Fruit fly (Drosophila melanogaster) whole organism, embryonic: ENCODE measurements around the gene meso18E.
A peak's percentile ranks its signal among the peaks of the same experiment; 100 is the strongest.

Source experiments
- Ada2b ChIP-seq: fragments of 200-800 bp; sonication (Bioruptor generic); IDR thresholded peaks from 2 replicates; pipeline ENCODE4 v1.3.6; 2022; ENCODE audit warnings: missing biosample characterization, missing genetic modification characterization
- Antp ChIP-seq: fragments of 200-800 bp; sonication (Bioruptor generic); optimal IDR thresholded peaks from 3 replicates; lab custom pipeline; 2016; ENCODE audit warnings: missing biosample characterization, missing genetic modification characterization
- Bdp1 ChIP-seq: fragments of 200-800 bp; sonication (Bioruptor generic); optimal IDR thresholded peaks from 3 replicates; lab custom pipeline; 2016; ENCODE audit warnings: missing biosample characterization, missing genetic modification characterization
- CG10147 ChIP-seq: fragments of 200-800 bp; sonication (Bioruptor generic); optimal IDR thresholded peaks from 2 replicates; lab custom pipeline; 2019; ENCODE audit warnings: missing biosample characterization, mild to moderate bottlenecking, missing genetic modification characterization, moderate library complexity
- CG10321 ChIP-seq: fragments of 200-800 bp; sonication (Bioruptor generic); IDR thresholded peaks from 2 replicates; pipeline ENCODE4 v1.3.6; 2022; ENCODE audit warnings: missing biosample characterization, missing genetic modification characterization
- CG12659 ChIP-seq: fragments of 200-800 bp; sonication (Bioruptor generic); optimal IDR thresholded peaks from 3 replicates; lab custom pipeline; 2017; ENCODE audit warnings: mild to moderate bottlenecking, missing biosample characterization, missing genetic modification reagents, missing genetic modification characterization
- CG12769 ChIP-seq: fragments of 200-800 bp; sonication (Bioruptor generic); optimal IDR thresholded peaks from 2 replicates; lab custom pipeline; 2019; ENCODE audit warnings: missing biosample characterization, mild to moderate bottlenecking, missing genetic modification characterization, moderate library complexity
- CG14014 ChIP-seq: fragments of 200-800 bp; sonication (Bioruptor generic); IDR thresholded peaks from 2 replicates; pipeline ENCODE4 v1.3.6; 2022; ENCODE audit warnings: missing biosample characterization, missing genetic modification characterization
- CG15514 ChIP-seq: fragments of 200-800 bp; sonication (Bioruptor generic); optimal IDR thresholded peaks from 3 replicates; lab custom pipeline; 2017; ENCODE audit warnings: missing biosample characterization, missing genetic modification characterization, mild to moderate bottlenecking, moderate library complexity, missing genetic modification reagents
- CG15696 ChIP-seq: fragments of 200-800 bp; sonication (Bioruptor generic); optimal IDR thresholded peaks from 2 replicates; lab custom pipeline; 2019; ENCODE audit warnings: missing biosample characterization, mild to moderate bottlenecking, missing genetic modification characterization, moderate library complexity
- CG17802 ChIP-seq: fragments of 200-800 bp; sonication (Bioruptor generic); optimal IDR thresholded peaks from 2 replicates; lab custom pipeline; 2018; ENCODE audit warnings: missing biosample characterization, mild to moderate bottlenecking, missing genetic modification characterization, moderate library complexity
- CG1792 ChIP-seq: fragments of 200-800 bp; sonication (Bioruptor generic); optimal IDR thresholded peaks from 2 replicates; lab custom pipeline; 2016; ENCODE audit warnings: missing biosample characterization, missing genetic modification characterization
- CG18262 ChIP-seq: fragments of 200-800 bp; optimal IDR thresholded peaks from 3 replicates; lab custom pipeline; 2019; ENCODE audit warnings: missing biosample characterization, mild to moderate bottlenecking, missing genetic modification characterization, moderate library complexity
- CG2202 ChIP-seq: fragments of 200-800 bp; sonication (Bioruptor generic); optimal IDR thresholded peaks from 2 replicates; lab custom pipeline; 2018; ENCODE audit warnings: missing biosample characterization, mild to moderate bottlenecking, missing genetic modification characterization
- CG2875 ChIP-seq: fragments of 200-800 bp; sonication (Bioruptor generic); optimal IDR thresholded peaks from 2 replicates; lab custom pipeline; 2017; ENCODE audit warnings: missing biosample characterization, mild to moderate bottlenecking, missing genetic modification characterization, missing genetic modification reagents
- CG3163 ChIP-seq: fragments of 200-800 bp; sonication (Bioruptor generic); optimal IDR thresholded peaks from 3 replicates; lab custom pipeline; 2016; ENCODE audit warnings: missing biosample characterization, missing genetic modification characterization
- CG4424 ChIP-seq: fragments of 200-800 bp; sonication (Bioruptor generic); optimal IDR thresholded peaks from 3 replicates; lab custom pipeline; 2016; ENCODE audit warnings: missing biosample characterization, missing genetic modification characterization
- CG4820 ChIP-seq: fragments of 200-800 bp; sonication (Bioruptor generic); optimal IDR thresholded peaks from 3 replicates; lab custom pipeline; 2016; ENCODE audit warnings: missing biosample characterization, missing genetic modification characterization
- CG6854 ChIP-seq: fragments of 200-800 bp; sonication (Bioruptor generic); optimal IDR thresholded peaks from 3 replicates; lab custom pipeline; 2017; ENCODE audit warnings: missing biosample characterization, mild to moderate bottlenecking, missing genetic modification characterization
- CG7357 ChIP-seq: fragments of 200-800 bp; sonication (Bioruptor generic); IDR thresholded peaks from 3 replicates; pipeline ENCODE4 v1.3.6; 2022; ENCODE audit warnings: missing biosample characterization, missing genetic modification characterization
- CG8089 ChIP-seq: fragments of 200-800 bp; sonication (Bioruptor generic); optimal IDR thresholded peaks from 3 replicates; lab custom pipeline; 2016; ENCODE audit warnings: missing biosample characterization, missing genetic modification characterization
- CG8290 ChIP-seq, 3 experiments: fragments of 200-800 bp; sonication (Bioruptor generic); optimal IDR thresholded peaks; 2 replicates each; lab custom pipeline; 2016 to 2019; ENCODE audit warnings: missing biosample characterization in 3 of 3, missing genetic modification characterization in 3 of 3, mild to moderate bottlenecking in 2 of 3, moderate library complexity in 1 of 3
- Camta ChIP-seq: fragments of 200-800 bp; sonication (Bioruptor generic); optimal IDR thresholded peaks from 2 replicates; lab custom pipeline; 2016; ENCODE audit warnings: missing biosample characterization, missing genetic modification characterization
- Hmr ChIP-seq: fragments of 200-800 bp; sonication (Bioruptor generic); optimal IDR thresholded peaks from 3 replicates; lab custom pipeline; 2017; ENCODE audit warnings: mild to moderate bottlenecking, missing biosample characterization, missing genetic modification reagents, missing genetic modification characterization
- Hr78 ChIP-seq, 2 experiments: fragments of 200-800 bp in 1 of 2; fragments of >200 bp in 1 of 2; sonication (Bioruptor generic) in 1 of 2; optimal IDR thresholded peaks; 2 replicates each; lab custom pipeline; 2017 to 2019; ENCODE audit warnings: missing biosample characterization in 2 of 2, missing genetic modification characterization in 2 of 2, mild to moderate bottlenecking in 1 of 2, moderate library complexity in 1 of 2
- Lim3 ChIP-seq: fragments of 200-800 bp; sonication (Bioruptor generic); IDR thresholded peaks from 2 replicates; pipeline ENCODE4 v1.3.6; 2022; ENCODE audit warnings: missing biosample characterization, missing genetic modification characterization
- Lpt ChIP-seq: fragments of >200 bp; optimal IDR thresholded peaks from 2 replicates; lab custom pipeline; 2018; ENCODE audit warnings: missing biosample characterization, missing genetic modification characterization
- NK7.1 ChIP-seq: fragments of 200-800 bp; sonication (Bioruptor generic); optimal IDR thresholded peaks from 3 replicates; lab custom pipeline; 2016; ENCODE audit warnings: missing biosample characterization, missing genetic modification characterization
- Neu2 ChIP-seq: fragments of 200-800 bp; sonication (Bioruptor generic); optimal IDR thresholded peaks from 3 replicates; lab custom pipeline; 2016; ENCODE audit warnings: missing biosample characterization, missing genetic modification characterization, borderline replicate concordance
- NfI ChIP-seq: fragments of 200-800 bp; sonication (Bioruptor generic); optimal IDR thresholded peaks from 3 replicates; lab custom pipeline; 2018; ENCODE audit warnings: missing biosample characterization, mild to moderate bottlenecking, missing genetic modification characterization, moderate library complexity
- Sox102F ChIP-seq: fragments of 200-800 bp; sonication (Bioruptor generic); optimal IDR thresholded peaks from 2 replicates; lab custom pipeline; 2018; ENCODE audit warnings: missing biosample characterization, mild to moderate bottlenecking, missing genetic modification characterization, moderate library complexity
- Trl ChIP-seq, 3 experiments: fragments of >200 bp in 2 of 3; fragments of 200-800 bp in 1 of 3; sonication (Bioruptor generic) in 1 of 3; optimal IDR thresholded peaks; 2 replicates in 1 of 3; 3 replicates in 2 of 3; lab custom pipeline; 2016 to 2017; ENCODE audit warnings: missing biosample characterization in 1 of 3, missing genetic modification characterization in 1 of 3
- Xrp1 ChIP-seq: fragments of 200-800 bp; sonication (Bioruptor generic); IDR thresholded peaks from 2 replicates; pipeline ENCODE4 v1.3.6; 2022; ENCODE audit warnings: missing biosample characterization, missing genetic modification characterization
- cad ChIP-seq: fragments of >200 bp; optimal IDR thresholded peaks from 2 replicates; lab custom pipeline; 2017; ENCODE audit warnings: missing biosample characterization, missing genetic modification characterization
- da ChIP-seq: fragments of 200-800 bp; sonication (Bioruptor generic); optimal IDR thresholded peaks from 2 replicates; lab custom pipeline; 2016; ENCODE audit warnings: missing biosample characterization, missing genetic modification characterization
- ftz-f1 ChIP-seq: fragments of 200-800 bp; sonication (Bioruptor generic); optimal IDR thresholded peaks from 2 replicates; lab custom pipeline; 2016; ENCODE audit warnings: missing biosample characterization, missing genetic modification characterization
- lab ChIP-seq: fragments of 200-800 bp; sonication (Bioruptor generic); optimal IDR thresholded peaks from 3 replicates; lab custom pipeline; 2017; ENCODE audit warnings: missing biosample characterization, missing genetic modification characterization, mild to moderate bottlenecking, moderate library complexity, missing genetic modification reagents
- lbe ChIP-seq: fragments of 200-800 bp; sonication (Bioruptor generic); optimal IDR thresholded peaks from 2 replicates; lab custom pipeline; 2016; ENCODE audit warnings: missing biosample characterization, mild to moderate bottlenecking, missing genetic modification characterization
- nerfin-2 ChIP-seq: fragments of 200-800 bp; sonication (Bioruptor generic); IDR thresholded peaks from 2 replicates; pipeline ENCODE4 v1.3.6; 2022; ENCODE audit warnings: missing biosample characterization, missing genetic modification characterization; ENCODE audit not compliant: partially characterized antibody
- p53 ChIP-seq: fragments of 200-800 bp; sonication (Bioruptor generic); optimal IDR thresholded peaks from 2 replicates; lab custom pipeline; 2016; ENCODE audit warnings: missing biosample characterization, missing genetic modification characterization
- pum ChIP-seq: fragments of 200-800 bp; sonication (Bioruptor generic); optimal IDR thresholded peaks from 2 replicates; lab custom pipeline; 2016; ENCODE audit warnings: missing biosample characterization, missing genetic modification characterization
- sc ChIP-seq, 3 experiments: fragments of >200 bp in 2 of 3; fragments of 200-800 bp in 1 of 3; sonication (Bioruptor generic) in 1 of 3; optimal IDR thresholded peaks; 2 replicates in 2 of 3; 3 replicates in 1 of 3; lab custom pipeline; 2017; ENCODE audit warnings: mild to moderate bottlenecking in 1 of 3, missing biosample characterization in 1 of 3, missing genetic modification characterization in 1 of 3, missing genetic modification reagents in 1 of 3
- seq ChIP-seq: fragments of 200-800 bp; sonication (Bioruptor generic); IDR thresholded peaks from 2 replicates; pipeline ENCODE4 v1.3.6; 2022; ENCODE audit warnings: missing biosample characterization, missing genetic modification characterization
- slou ChIP-seq: fragments of 200-800 bp; sonication (Bioruptor generic); optimal IDR thresholded peaks from 3 replicates; lab custom pipeline; 2016; ENCODE audit warnings: missing biosample characterization, missing genetic modification characterization
- ssp ChIP-seq: fragments of 200-800 bp; sonication (Bioruptor generic); IDR thresholded peaks from 2 replicates; pipeline ENCODE4 v1.3.6; 2022; ENCODE audit warnings: missing biosample characterization, missing genetic modification characterization
- tap ChIP-seq: fragments of 200-800 bp; optimal IDR thresholded peaks from 3 replicates; lab custom pipeline; 2019; ENCODE audit warnings: missing biosample characterization, mild to moderate bottlenecking, missing genetic modification characterization, moderate library complexity
- toy ChIP-seq: fragments of 200-800 bp; sonication (Bioruptor generic); IDR thresholded peaks from 2 replicates; pipeline ENCODE4 v1.3.6; 2022; ENCODE audit warnings: missing biosample characterization, missing genetic modification characterization
- trem ChIP-seq: fragments of 200-800 bp; optimal IDR thresholded peaks from 3 replicates; lab custom pipeline; 2019; ENCODE audit warnings: missing biosample characterization, mild to moderate bottlenecking, missing genetic modification characterization, moderate library complexity
- unpg ChIP-seq: fragments of 200-800 bp; sonication (Bioruptor generic); optimal IDR thresholded peaks from 3 replicates; lab custom pipeline; 2018; ENCODE audit warnings: missing biosample characterization, mild to moderate bottlenecking, missing genetic modification characterization, moderate library complexity

Gene meso18E

DNA sequence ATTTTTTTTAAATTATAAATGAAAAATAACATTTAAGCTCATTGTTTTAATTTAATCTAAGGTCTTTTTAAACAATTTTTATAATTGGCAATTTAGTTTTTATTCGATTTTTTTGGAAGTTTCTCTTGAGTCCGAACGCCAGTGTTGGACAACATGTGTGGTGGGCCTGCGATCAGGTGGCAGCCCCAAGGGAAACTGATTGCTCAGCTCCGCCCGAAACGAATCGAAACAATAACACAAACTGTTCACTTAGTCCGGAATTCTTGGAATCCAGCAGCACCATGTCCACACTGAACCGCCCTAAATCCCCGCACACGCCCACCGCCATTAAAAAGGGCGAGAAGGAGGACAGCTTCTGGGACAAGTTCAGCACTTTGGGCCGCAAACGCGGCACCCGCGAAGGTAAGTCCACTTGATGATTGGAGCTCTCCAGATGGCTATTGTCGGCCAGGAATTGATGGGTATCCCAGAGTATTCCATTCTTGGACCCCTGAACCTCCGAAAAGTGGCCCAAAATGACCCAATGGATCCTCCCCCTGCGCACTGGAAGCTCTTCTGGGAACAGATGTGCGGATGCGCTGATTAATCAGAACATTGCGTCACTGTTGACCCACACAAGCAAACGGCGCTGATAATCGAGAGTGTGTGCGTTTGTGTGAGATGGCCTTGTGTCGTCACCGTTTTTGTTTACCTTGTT, 33.2 kb upstream of the meso18E start, which contains the start of gene parvin (continued):
- TF ChIP-seq CG15514 (GFP tag; lab: Kevin White, UChicago) (peak; percentile 36), CG6854 (GFP tag; lab: Kevin White, UChicago) (no peak), Ada2b (GFP tag; lab: Robert Waterston, UW) (no peak), seq (GFP tag; lab: Robert Waterston, UW) (no peak), Neu2 (GFP tag; lab: Kevin White, UChicago) (no peak), trem (peak; percentile 7), Trl (optimal IDR thresholded peaks at IDR 0.05; lab: Kevin White, UChicago) (no peak), Trl (GFP tag; optimal IDR thresholded peaks at IDR 0.05; lab: Kevin White, UChicago) (no peak), pum (GFP tag; lab: Kevin White, UChicago) (no peak), CG15696 (tag; lab: Kevin White, UChicago) (no peak), CG10321 (GFP tag; lab: Robert Waterston, UW) (no peak), toy (no peak), da (GFP tag; lab: Kevin White, UChicago) (no peak), CG8089 (no peak), Lim3 (no peak), Sox102F (no peak), unpg (no peak), CG18262 (tag; lab: Kevin White, UChicago) (no peak), CG8290 (GFP tag; optimal IDR thresholded peaks at IDR 0.05; lab: Kevin White, UChicago) (no peak), CG8290 (tag; optimal IDR thresholded peaks at IDR 0.05; lab: Kevin White, UChicago) (peak in 1 of 2 experiments; percentile 18), CG4424 (GFP tag; lab: Kevin White, UChicago) (no peak), tap (tag; lab: Kevin White, UChicago) (no peak), p53 (GFP tag; lab: Kevin White, UChicago) (no peak), Antp (no peak), Lpt (no peak), Bdp1 (no peak), Hmr (GFP tag; lab: Kevin White, UChicago) (no peak), CG1792 (no peak), Xrp1 (GFP tag; lab: Robert Waterston, UW) (no peak), ssp (GFP tag; lab: Robert Waterston, UW) (no peak), CG3163 (no peak), lbe (GFP tag; lab: Kevin White, UChicago) (no peak), NfI (GFP tag; lab: Kevin White, UChicago) (no peak), CG12769 (tag; lab: Kevin White, UChicago) (peak; percentile 43), CG17802 (tag; lab: Kevin White, UChicago) (no peak), nerfin-2 (GFP tag; lab: Robert Waterston, UW) (no peak), sc (optimal IDR thresholded peaks at IDR 0.05; lab: Kevin White, UChicago) (no peak), sc (GFP tag; optimal IDR thresholded peaks at IDR 0.05; lab: Kevin White, UChicago) (no peak), Camta (no peak), CG10147 (GFP tag; lab: Kevin White, UChicago) (no peak), CG7357 (GFP tag; lab: Robert Waterston, UW) (no peak), CG2875 (no peak), ftz-f1 (GFP tag; lab: Kevin White, UChicago) (peak; percentile 69), CG4820 (GFP tag; lab: Kevin White, UChicago) (no peak), slou (GFP tag; lab: Kevin White, UChicago) (no peak), CG12659 (GFP tag; lab: Kevin White, UChicago) (peak; percentile 38), CG14014 (GFP tag; lab: Robert Waterston, UW) (no peak), NK7.1 (GFP tag; lab: Kevin White, UChicago) (no peak), CG2202 (tag; lab: Kevin White, UChicago) (no peak), cad (GFP tag; lab: Kevin White, UChicago) (no peak), lab (no peak), Hr78 (GFP tag; optimal IDR thresholded peaks at IDR 0.05; lab: Kevin White, UChicago) (no peak)
